Worm (Caenorhabditis elegans) whole organism, L4 larva: ENCODE measurements around the gene ZK632.10.

ENCODE experiments used
- T26A8.4 ChIP-seq: fragments of 200-800 bp; sonication (Bioruptor generic); IDR thresholded peaks from 2 replicates; pipeline ENCODE4 v1.3.6; 2022; ENCODE audit warnings: missing genetic modification characterization, missing compliant biosample characterization
- Y105C5A.15 ChIP-seq: fragments of 200-800 bp; sonication (Bioruptor generic); IDR thresholded peaks from 2 replicates; pipeline ENCODE4 v1.3.6; 2022; ENCODE audit warnings: missing genetic modification characterization, missing compliant biosample characterization
- ZK337.2 ChIP-seq: fragments of 200-800 bp; sonication (Bioruptor generic); IDR thresholded peaks from 2 replicates; pipeline ENCODE4 v1.3.6; 2022; ENCODE audit warnings: missing genetic modification reagents, missing genetic modification characterization, missing compliant biosample characterization
- attf-4 ChIP-seq: sonication (generic microtip); optimal IDR thresholded peaks from 3 replicates; lab custom pipeline; 2017; ENCODE audit warnings: missing biosample characterization, missing genetic modification characterization
- ceh-28 ChIP-seq: fragments of 150-350 bp; optimal IDR thresholded peaks from 2 replicates; lab custom pipeline; 2014; ENCODE audit warnings: missing biosample characterization, missing genetic modification reagents, missing genetic modification characterization
- ceh-82 ChIP-seq: sonication (generic microtip); optimal IDR thresholded peaks from 2 replicates; lab custom pipeline; 2017; ENCODE audit warnings: missing biosample characterization, missing genetic modification characterization
- cey-2 ChIP-seq: sonication (generic microtip); optimal IDR thresholded peaks from 3 replicates; lab custom pipeline; 2017; ENCODE audit warnings: missing genetic modification characterization, mild to moderate bottlenecking, missing compliant biosample characterization, antibody characterized with exemption, borderline replicate concordance; ENCODE audit not compliant: insufficient read depth
- daf-12 ChIP-seq: fragments of 150-350 bp; optimal IDR thresholded peaks from 2 replicates; lab custom pipeline; 2014; ENCODE audit warnings: missing biosample characterization, missing genetic modification reagents, missing genetic modification characterization
- daf-8 ChIP-seq: fragments of 200-800 bp; sonication (Bioruptor generic); IDR thresholded peaks from 2 replicates; pipeline ENCODE4 v1.3.6; 2022; ENCODE audit warnings: missing genetic modification characterization, missing compliant biosample characterization
- duxl-1 ChIP-seq: sonication (generic microtip); optimal IDR thresholded peaks from 2 replicates; lab custom pipeline; 2016; ENCODE audit warnings: mild to moderate bottlenecking, missing genetic modification characterization, moderate library complexity, missing compliant biosample characterization; ENCODE audit not compliant: poor library complexity
- fos-1 ChIP-seq: fragments of 150-350 bp; optimal IDR thresholded peaks from 2 replicates; lab custom pipeline; 2014; ENCODE audit warnings: missing biosample characterization, missing genetic modification characterization
- hif-1 ChIP-seq, 2 experiments: sonication (generic microtip); optimal IDR thresholded peaks; 2 replicates each; lab custom pipeline; 2016 to 2017; ENCODE audit warnings: missing compliant biosample characterization in 2 of 2, missing genetic modification characterization in 2 of 2, missing genetic modification reagents in 2 of 2, missing genotype in 2 of 2, mild to moderate bottlenecking in 1 of 2
- hlh-30 ChIP-seq: sonication (generic microtip); optimal IDR thresholded peaks from 2 replicates; lab custom pipeline; 2017; ENCODE audit warnings: antibody characterized with exemption, mild to moderate bottlenecking, missing genetic modification characterization, missing compliant biosample characterization; ENCODE audit not compliant: insufficient read depth
- hmg-1.1 ChIP-seq: fragments of 200-800 bp; sonication (Bioruptor generic); IDR thresholded peaks from 2 replicates; pipeline ENCODE4 v1.3.6; 2022; ENCODE audit warnings: missing genetic modification reagents, missing genetic modification characterization, missing compliant biosample characterization
- lin-13 ChIP-seq: fragments of 150-350 bp; optimal IDR thresholded peaks from 2 replicates; lab custom pipeline; 2014; ENCODE audit warnings: missing biosample characterization, missing genetic modification reagents, missing genetic modification characterization
- lin-39 ChIP-seq: fragments of 150-350 bp; optimal IDR thresholded peaks from 2 replicates; lab custom pipeline; 2014; ENCODE audit warnings: missing biosample characterization, missing genetic modification reagents, missing genetic modification characterization
- lir-3 ChIP-seq: sonication (generic microtip); optimal IDR thresholded peaks from 2 replicates; lab custom pipeline; 2016; ENCODE audit warnings: mild to moderate bottlenecking, missing genetic modification characterization, missing compliant biosample characterization
- lsy-2 ChIP-seq, 2 experiments: fragments of 150-350 bp in 1 of 2; sonication (generic microtip) in 1 of 2; optimal IDR thresholded peaks; 2 replicates each; lab custom pipeline; 2014 to 2017; ENCODE audit warnings: missing biosample characterization in 2 of 2, missing genetic modification characterization in 2 of 2
- mdl-1 ChIP-seq, 2 experiments: fragments of 150-350 bp in 1 of 2; sonication (generic microtip) in 1 of 2; optimal IDR thresholded peaks; 2 replicates each; lab custom pipeline; 2014 to 2017; ENCODE audit warnings: missing biosample characterization in 2 of 2, missing genetic modification characterization in 2 of 2
- mep-1 ChIP-seq: fragments of 150-350 bp; sonication (generic microtip); optimal IDR thresholded peaks from 3 replicates; lab custom pipeline; 2014; ENCODE audit warnings: missing biosample characterization, missing genetic modification characterization
- mxl-3 ChIP-seq: fragments of 200-800 bp; sonication (Bioruptor generic); optimal IDR thresholded peaks from 2 replicates; lab custom pipeline; 2018; ENCODE audit warnings: mild to moderate bottlenecking, missing genetic modification characterization, missing compliant biosample characterization
- nhr-41 ChIP-seq: fragments of 200-800 bp; sonication (Bioruptor generic); IDR thresholded peaks from 2 replicates; pipeline ENCODE4 v1.3.6; 2022; ENCODE audit warnings: missing genetic modification reagents, missing genetic modification characterization, missing compliant biosample characterization
- nhr-48 ChIP-seq: sonication (generic microtip); optimal IDR thresholded peaks from 2 replicates; lab custom pipeline; 2016; ENCODE audit warnings: mild to moderate bottlenecking, missing genetic modification characterization, missing compliant biosample characterization
- nhr-6 ChIP-seq: fragments of 150-350 bp; optimal IDR thresholded peaks from 2 replicates; lab custom pipeline; 2014; ENCODE audit warnings: missing biosample characterization, missing genetic modification characterization
- nhr-76 ChIP-seq: fragments of 150-350 bp; optimal IDR thresholded peaks from 2 replicates; lab custom pipeline; 2014; ENCODE audit warnings: missing biosample characterization, missing genetic modification characterization
- nhr-77 ChIP-seq: fragments of 150-350 bp; optimal IDR thresholded peaks from 2 replicates; lab custom pipeline; 2014; ENCODE audit warnings: missing biosample characterization, missing genetic modification characterization
- pqm-1 ChIP-seq: sonication (generic microtip); optimal IDR thresholded peaks from 2 replicates; lab custom pipeline; 2017; ENCODE audit warnings: missing biosample characterization, missing genetic modification characterization
- rbr-2 ChIP-seq: sonication (generic microtip); optimal IDR thresholded peaks from 2 replicates; lab custom pipeline; 2016; ENCODE audit warnings: missing genotype, missing genetic modification characterization, missing compliant biosample characterization
- snpc-4 ChIP-seq: fragments of 150-350 bp; optimal IDR thresholded peaks from 2 replicates; lab custom pipeline; 2014; ENCODE audit warnings: missing biosample characterization, missing genetic modification characterization
- unc-130 ChIP-seq: sonication (generic microtip); optimal IDR thresholded peaks from 2 replicates; lab custom pipeline; 2016; ENCODE audit warnings: missing genetic modification reagents, missing genetic modification characterization, missing compliant biosample characterization
- unc-39 ChIP-seq: sonication (generic microtip); optimal IDR thresholded peaks from 2 replicates; lab custom pipeline; 2017; ENCODE audit warnings: missing biosample characterization, missing genetic modification characterization
- vab-7 ChIP-seq: fragments of 200-800 bp; sonication (Bioruptor generic); IDR thresholded peaks from 2 replicates; pipeline ENCODE4 v1.3.6; 2022; ENCODE audit warnings: missing genetic modification reagents, missing genetic modification characterization, missing compliant biosample characterization
- zfp-2 ChIP-seq: sonication (generic microtip); optimal IDR thresholded peaks from 2 replicates; lab custom pipeline; 2016; ENCODE audit warnings: mild to moderate bottlenecking, missing genetic modification characterization, missing compliant biosample characterization
- zip-11 ChIP-seq: fragments of 200-800 bp; sonication (Bioruptor generic); IDR thresholded peaks from 2 replicates; pipeline ENCODE4 v1.3.6; 2022; ENCODE audit warnings: missing genetic modification characterization, missing compliant biosample characterization
- zip-2 ChIP-seq: fragments of 150-350 bp; optimal IDR thresholded peaks from 2 replicates; lab custom pipeline; 2014; ENCODE audit warnings: missing biosample characterization, missing genetic modification characterization

The ZK632.10 gene

DNA sequence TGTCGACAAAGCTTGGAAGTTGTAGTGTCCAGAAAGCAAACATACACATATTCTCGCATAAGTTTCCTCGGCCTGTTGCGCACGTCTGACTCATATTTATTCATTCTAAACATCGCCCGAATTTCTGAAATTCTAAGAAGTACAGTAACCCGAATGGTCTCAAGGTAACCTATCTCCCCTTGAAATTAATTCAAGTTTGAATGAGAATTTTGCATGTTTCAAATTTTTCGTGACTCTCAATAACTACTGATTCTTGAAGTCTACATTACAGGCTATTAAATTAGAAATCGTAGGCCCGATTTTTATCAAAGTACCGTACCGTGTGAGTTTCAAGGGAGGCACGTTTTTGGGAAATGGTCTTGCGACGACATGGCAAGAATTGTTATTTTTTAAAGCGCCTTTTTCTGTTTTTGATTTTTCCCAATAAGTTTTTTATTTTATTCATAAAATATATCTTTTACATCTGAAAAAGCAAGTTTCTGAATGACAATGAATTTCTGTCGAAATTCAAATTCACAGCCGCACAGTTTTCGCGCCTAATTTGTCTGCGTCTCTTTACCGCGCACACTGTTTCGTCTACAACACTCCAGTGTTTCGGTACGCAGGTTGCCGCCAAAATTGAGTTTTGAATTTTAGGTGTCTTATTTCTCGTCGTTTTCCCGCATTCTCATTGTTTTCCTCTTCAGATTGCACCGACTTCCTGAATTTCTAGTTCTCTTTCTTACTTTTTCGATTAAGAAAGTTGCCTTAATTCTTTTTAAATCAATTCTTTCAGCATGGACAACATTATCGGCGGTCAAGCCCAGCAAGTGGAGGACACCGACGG lies 33.7 kb downstream of the ZK632.10 start, which contains the start of the genes R10E11.9 and mcm-6 (continued):
- TF ChIP-seq mdl-1 (tag; optimal IDR thresholded peaks at IDR 0.05; lab: Kevin White, UChicago): no peak

DNA sequence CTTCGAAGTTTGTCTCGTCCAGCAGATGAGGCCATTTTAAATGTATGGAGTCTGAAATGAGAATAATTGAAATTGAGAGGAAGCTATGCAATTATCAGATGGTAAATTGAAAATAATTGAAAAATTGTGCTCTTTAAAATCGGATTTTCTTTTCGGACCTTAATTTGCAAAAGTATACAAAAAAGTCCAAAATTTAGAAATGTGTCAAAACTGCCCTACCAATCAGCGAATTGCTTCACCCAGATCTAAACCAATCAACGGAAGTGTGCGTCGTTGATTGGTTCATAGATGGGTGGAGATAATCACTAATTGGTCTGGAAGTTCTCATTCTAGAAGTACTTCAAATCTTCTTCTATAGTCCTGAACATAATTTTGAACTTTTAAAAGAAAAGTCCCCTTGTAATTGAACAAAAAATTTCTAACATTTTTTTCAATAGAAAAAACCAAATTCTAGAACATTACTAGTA lies 37.9 kb downstream of the ZK632.10 start, which contains the start of gene R10E11.5:
TSS of gene R10E11.5 (minus strand) at position 51 of the 467 bp plus-strand sequence.
- TF ChIP-seq T26A8.4 (GFP tag; lab: Robert Waterston, UW) (no peak), ceh-28 (tag; lab: Kevin White, UChicago) (no peak), lir-3 (no peak), mep-1 (no peak), fos-1 (tag; lab: Kevin White, UChicago) (no peak), hlh-30 (tag; lab: Kevin White, UChicago) (no peak), ZK337.2 (GFP tag; lab: Robert Waterston, UW) (no peak), nhr-41 (GFP tag; lab: Robert Waterston, UW) (no peak), mxl-3 (GFP tag; lab: Kevin White, UChicago) (no peak), pqm-1 (tag; lab: Kevin White, UChicago) (no peak), ceh-82 (tag; lab: Kevin White, UChicago) (no peak), hmg-1.1 (GFP tag; lab: Robert Waterston, UW) (no peak), unc-130 (no peak), lin-13 (no peak), daf-8 (GFP tag; lab: Robert Waterston, UW) (no peak), Y105C5A.15 (GFP tag; lab: Robert Waterston, UW) (no peak), unc-39 (tag; lab: Kevin White, UChicago) (no peak)
- TF ChIP-seq, all 104 proteins: peak for 0

ce11 chrIII:9789083-9789482 lies 38.4 kb downstream of the ZK632.10 start:
- TF ChIP-seq lsy-2 (tag; optimal IDR thresholded peaks at IDR 0.05; lab: Kevin White, UChicago) (no peak), nhr-6 (tag; lab: Kevin White, UChicago) (no peak), zip-11 (GFP tag; lab: Robert Waterston, UW) (no peak), zfp-2 (tag; lab: Kevin White, UChicago) (no peak), cey-2 (tag; lab: Kevin White, UChicago) (no peak), hif-1 (tag; optimal IDR thresholded peaks at IDR 0.05; lab: Kevin White, UChicago) (no peak), vab-7 (GFP tag; lab: Robert Waterston, UW) (no peak), nhr-77 (tag; lab: Kevin White, UChicago) (no peak), rbr-2 (tag; lab: Kevin White, UChicago) (no peak), mxl-3 (GFP tag; lab: Kevin White, UChicago) (no peak), lin-39 (tag; lab: Kevin White, UChicago) (no peak), nhr-76 (tag; lab: Kevin White, UChicago) (no peak), daf-12 (tag; lab: Kevin White, UChicago) (no peak), attf-4 (tag; lab: Kevin White, UChicago) (no peak), duxl-1 (tag; lab: Kevin White, UChicago) (no peak), nhr-48 (tag; lab: Kevin White, UChicago) (no peak), zip-2 (tag; lab: Kevin White, UChicago) (no peak), snpc-4 (tag; lab: Kevin White, UChicago) (no peak)
- TF ChIP-seq, all 104 proteins: peak for 0
